Fruit fly (Drosophila melanogaster): Measurements from ENCODE around the gene SamDC.

Gene SamDC

DNA sequence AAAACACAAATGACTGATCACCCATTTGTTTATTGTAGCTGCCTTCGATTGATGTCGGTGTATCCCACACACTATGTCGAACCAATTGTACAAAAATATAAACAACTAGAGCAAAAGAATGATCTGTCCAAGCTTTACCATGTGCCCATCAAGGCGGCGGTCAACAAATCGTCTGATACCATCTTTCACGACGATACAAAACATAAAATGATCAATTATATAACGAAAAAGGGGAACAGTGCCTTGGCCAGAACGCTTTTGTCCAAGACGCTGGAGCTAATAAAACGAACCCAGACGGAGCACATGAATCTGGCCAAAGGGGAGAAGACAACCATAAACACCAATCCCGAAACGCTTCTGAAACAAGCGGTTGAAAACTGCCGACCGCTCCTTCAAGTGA lies 47.6 kb downstream of the SamDC start:
- no peak for TF ChIP-seq Ets98B (GFP tag; IDR thresholded peaks at IDR 0.05)
- no peak for TF ChIP-seq CG17806 (tag; optimal IDR thresholded peaks at IDR 0.05)
- TF ChIP-seq CG15710 (tag; optimal IDR thresholded peaks at IDR 0.05), result no peak
- no peak for TF ChIP-seq Pif1B (GFP tag; optimal IDR thresholded peaks at IDR 0.05)
- no peak for TF ChIP-seq CG8301 (tag; optimal IDR thresholded peaks at IDR 0.05)
- no peak for TF ChIP-seq CG10348 (GFP tag; IDR thresholded peaks at IDR 0.05)
- TF ChIP-seq rn (GFP tag; IDR thresholded peaks at IDR 0.05), result no peak
- TF ChIP-seq CG4496 (GFP tag; IDR thresholded peaks at IDR 0.05), result no peak
- TF ChIP-seq fd96Ca (GFP tag; IDR thresholded peaks at IDR 0.05), result no peak
- TF ChIP-seq Snoo (tag; optimal IDR thresholded peaks at IDR 0.05), result no peak
- TF ChIP-seq CG9948 (tag; optimal IDR thresholded peaks at IDR 0.05), result no peak
- TF ChIP-seq CG14655 (GFP tag; optimal IDR thresholded peaks at IDR 0.05), result no peak
- TF ChIP-seq gl (tag; optimal IDR thresholded peaks at IDR 0.05), result no peak

DNA sequence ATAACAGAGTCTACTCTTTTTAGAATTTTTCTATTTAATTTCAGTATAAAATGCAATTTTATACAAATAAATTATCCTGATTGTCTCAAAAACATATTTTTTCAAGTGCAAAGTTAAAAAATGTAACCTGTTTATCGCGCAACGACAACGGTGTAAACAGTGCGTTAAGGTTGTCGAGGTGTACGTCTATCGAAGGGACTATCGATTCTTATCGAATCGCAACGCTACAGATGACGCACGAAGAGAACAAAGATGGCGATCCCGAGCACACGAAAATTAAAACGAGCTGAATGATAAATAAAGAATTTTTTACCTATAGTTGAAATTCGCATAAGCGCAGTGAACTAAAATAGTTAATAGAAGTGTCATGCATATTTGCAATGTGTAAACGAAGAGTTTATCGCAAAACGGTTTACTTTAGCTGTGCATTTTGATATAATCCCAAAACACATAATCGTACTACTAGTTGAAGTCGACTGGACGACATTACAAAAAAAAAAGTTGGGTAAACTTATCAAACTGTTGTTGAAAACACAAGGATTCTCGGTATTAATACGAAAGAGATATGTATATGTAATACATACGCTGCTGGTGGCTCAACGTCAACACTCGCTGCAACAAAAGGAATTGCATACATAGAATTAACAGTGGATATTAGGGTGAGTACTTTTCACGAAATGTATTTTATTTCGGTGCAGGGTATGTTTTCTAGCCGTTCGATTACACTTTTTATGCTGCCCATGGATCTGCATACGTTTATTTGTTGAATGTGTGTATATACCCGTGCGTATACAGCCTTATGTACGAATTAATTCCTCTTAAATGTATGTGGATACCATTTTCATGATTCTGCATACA lies 48.8 kb downstream of the SamDC start, which contains the start of gene da:
TSS of gene da (plus strand) at position 237 of the 858 bp plus-strand sequence.
- TF ChIP-seq CG17806 (tag; optimal IDR thresholded peaks at IDR 0.05), result peak; percentile 31
- peak; percentile 61; the same call in 1 of the 2 replicates for TF ChIP-seq CG32121 (GFP tag; IDR thresholded peaks at IDR 0.05)
- peak; percentile 67 for TF ChIP-seq Ets98B (GFP tag; IDR thresholded peaks at IDR 0.05)
- no peak for TF ChIP-seq rn (GFP tag; IDR thresholded peaks at IDR 0.05)
- TF ChIP-seq CG14655 (GFP tag; optimal IDR thresholded peaks at IDR 0.05), result no peak
- no peak for TF ChIP-seq CG13204 (GFP tag; optimal IDR thresholded peaks at IDR 0.05)
- peak; percentile 31 for TF ChIP-seq CG8159 (tag; optimal IDR thresholded peaks at IDR 0.05)
- peak; percentile 72 for TF ChIP-seq D1 (tag; optimal IDR thresholded peaks at IDR 0.05)
- TF ChIP-seq Pif1A (GFP tag; optimal IDR thresholded peaks at IDR 0.05), result peak; percentile 45
- no peak for TF ChIP-seq EcR (GFP tag; optimal IDR thresholded peaks at IDR 0.05)
- TF ChIP-seq CG10348 (GFP tag; IDR thresholded peaks at IDR 0.05), result no peak
- TF ChIP-seq CG4496 (GFP tag; IDR thresholded peaks at IDR 0.05), result peak; percentile 65; the same call in 2 of the 3 replicates
- no peak for TF ChIP-seq fd96Ca (GFP tag; IDR thresholded peaks at IDR 0.05)
- peak; percentile 39 for TF ChIP-seq CG15710 (tag; optimal IDR thresholded peaks at IDR 0.05)
- TF ChIP-seq CG9948 (tag; optimal IDR thresholded peaks at IDR 0.05), result peak; percentile 32
- TF ChIP-seq CG12605 (GFP tag; IDR thresholded peaks at IDR 0.05), result peak; percentile 28
- peak; percentile 16 for TF ChIP-seq CG8301 (tag; optimal IDR thresholded peaks at IDR 0.05)
- no peak for TF ChIP-seq gl (tag; optimal IDR thresholded peaks at IDR 0.05)
- no peak for TF ChIP-seq Pif1B (GFP tag; optimal IDR thresholded peaks at IDR 0.05)
- TF ChIP-seq CG34367 (tag; optimal IDR thresholded peaks at IDR 0.05), result peak; percentile 17
- peak; percentile 41 for TF ChIP-seq Snoo (tag; optimal IDR thresholded peaks at IDR 0.05)

All from whole organism, pupa.